Fruit fly (Drosophila melanogaster) whole organism, embryonic: Measurements from ENCODE around the gene CG34301.

Experiments used
- Atf6 ChIP-seq: fragments of 200-800 bp; sonication (Bioruptor generic); IDR thresholded peaks from 2 replicates; pipeline ENCODE4 v1.3.6; 2022; ENCODE audit warnings: missing biosample characterization, missing genetic modification characterization
- CG10147 ChIP-seq: fragments of 200-800 bp; sonication (Bioruptor generic); optimal IDR thresholded peaks from 2 replicates; lab custom pipeline; 2019; ENCODE audit warnings: missing biosample characterization, mild to moderate bottlenecking, missing genetic modification characterization, moderate library complexity
- CG10543 ChIP-seq: fragments of 200-800 bp; sonication (Bioruptor generic); optimal IDR thresholded peaks from 3 replicates; lab custom pipeline; 2017; ENCODE audit warnings: missing biosample characterization, mild to moderate bottlenecking, missing genetic modification characterization, moderate library complexity
- CG14014 ChIP-seq: fragments of 200-800 bp; sonication (Bioruptor generic); IDR thresholded peaks from 2 replicates; pipeline ENCODE4 v1.3.6; 2022; ENCODE audit warnings: missing biosample characterization, missing genetic modification characterization
- CG14710 ChIP-seq: fragments of 200-800 bp; sonication (Bioruptor generic); optimal IDR thresholded peaks from 3 replicates; lab custom pipeline; 2019; ENCODE audit warnings: missing biosample characterization, mild to moderate bottlenecking, missing genetic modification characterization, moderate library complexity
- CG14965 ChIP-seq: fragments of 200-800 bp; sonication (Bioruptor generic); optimal IDR thresholded peaks from 2 replicates; lab custom pipeline; 2016; ENCODE audit warnings: missing biosample characterization, missing genetic modification characterization, borderline replicate concordance
- CG16779 ChIP-seq: fragments of 200-800 bp; sonication (Bioruptor generic); IDR thresholded peaks from 2 replicates; pipeline ENCODE4 v1.3.6; 2022; ENCODE audit warnings: missing biosample characterization, missing genetic modification characterization
- CG18599 ChIP-seq: fragments of 200-800 bp; sonication (Bioruptor generic); optimal IDR thresholded peaks from 3 replicates; lab custom pipeline; 2017; ENCODE audit warnings: missing biosample characterization, missing genetic modification characterization, mild to moderate bottlenecking, moderate library complexity, missing genetic modification reagents
- CG2120 ChIP-seq: fragments of 200-800 bp; sonication (Bioruptor generic); optimal IDR thresholded peaks from 3 replicates; lab custom pipeline; 2016; ENCODE audit warnings: missing biosample characterization, missing genetic modification characterization
- CG33557 ChIP-seq: fragments of 200-800 bp; sonication (Bioruptor generic); optimal IDR thresholded peaks from 2 replicates; lab custom pipeline; 2019; ENCODE audit warnings: missing biosample characterization, mild to moderate bottlenecking, missing genetic modification characterization, moderate library complexity
- CG6791 ChIP-seq: fragments of 200-800 bp; sonication (Bioruptor generic); IDR thresholded peaks from 3 replicates; pipeline ENCODE4 v1.3.6; 2022; ENCODE audit warnings: missing biosample characterization, missing genetic modification characterization; ENCODE audit not compliant: partially characterized antibody
- CG7556 ChIP-seq: fragments of 200-800 bp; sonication (Bioruptor generic); optimal IDR thresholded peaks from 2 replicates; lab custom pipeline; 2017; ENCODE audit warnings: missing biosample characterization, mild to moderate bottlenecking, missing genetic modification characterization
- CG9437 ChIP-seq: fragments of 200-800 bp; sonication (Bioruptor generic); optimal IDR thresholded peaks from 2 replicates; lab custom pipeline; 2018; ENCODE audit warnings: missing biosample characterization, mild to moderate bottlenecking, missing genetic modification characterization
- CG9727 ChIP-seq: fragments of 200-800 bp; sonication (Bioruptor generic); optimal IDR thresholded peaks from 3 replicates; lab custom pipeline; 2017; ENCODE audit warnings: missing biosample characterization, mild to moderate bottlenecking, missing genetic modification characterization
- Dbx ChIP-seq: fragments of 200-800 bp; sonication (Bioruptor generic); IDR thresholded peaks from 3 replicates; pipeline ENCODE4 v1.3.6; 2022; ENCODE audit warnings: missing biosample characterization, missing genetic modification characterization
- Deaf1 ChIP-seq: fragments of 200-800 bp; optimal IDR thresholded peaks from 3 replicates; lab custom pipeline; 2019; ENCODE audit warnings: missing biosample characterization, mild to moderate bottlenecking, missing genetic modification characterization, moderate library complexity
- Doc2 ChIP-seq: fragments of 200-800 bp; sonication (Bioruptor generic); IDR thresholded peaks from 2 replicates; pipeline ENCODE4 v1.3.6; 2022; ENCODE audit warnings: missing biosample characterization, missing genetic modification characterization
- Drgx ChIP-seq: fragments of 200-800 bp; sonication (Bioruptor generic); IDR thresholded peaks from 2 replicates; pipeline ENCODE4 v1.3.6; 2022; ENCODE audit warnings: missing biosample characterization, missing genetic modification characterization
- HHEX ChIP-seq: fragments of 200-800 bp; sonication (Bioruptor generic); optimal IDR thresholded peaks from 3 replicates; lab custom pipeline; 2017; ENCODE audit warnings: missing biosample characterization, mild to moderate bottlenecking, missing genetic modification characterization, missing genetic modification reagents
- HLHmδ ChIP-seq: fragments of 200-800 bp; sonication (Bioruptor generic); optimal IDR thresholded peaks from 2 replicates; lab custom pipeline; 2018; ENCODE audit warnings: missing biosample characterization, mild to moderate bottlenecking, missing genetic modification characterization, moderate library complexity
- Usf ChIP-seq: fragments of 200-800 bp; sonication (Bioruptor generic); optimal IDR thresholded peaks from 2 replicates; lab custom pipeline; 2017; ENCODE audit warnings: missing genotype, missing biosample characterization, missing genetic modification characterization
- abd-A ChIP-seq: fragments of 200-800 bp; sonication (Bioruptor generic); optimal IDR thresholded peaks from 3 replicates; lab custom pipeline; 2019; ENCODE audit warnings: missing biosample characterization, mild to moderate bottlenecking, missing genetic modification characterization, moderate library complexity
- corto ChIP-seq: fragments of 200-800 bp; sonication (Bioruptor generic); optimal IDR thresholded peaks from 2 replicates; lab custom pipeline; 2016; ENCODE audit warnings: missing biosample characterization, mild to moderate bottlenecking, missing genetic modification characterization, moderate library complexity
- insv ChIP-seq, 2 experiments: fragments of 200-800 bp; sonication (Bioruptor generic); optimal IDR thresholded peaks; 3 replicates each; lab custom pipeline; 2016 to 2018; ENCODE audit warnings: missing biosample characterization in 2 of 2, missing genetic modification characterization in 2 of 2
- kay ChIP-seq: fragments of 200-800 bp; sonication (Bioruptor generic); optimal IDR thresholded peaks from 2 replicates; lab custom pipeline; 2016; ENCODE audit warnings: missing biosample characterization, missing genetic modification characterization
- lbe ChIP-seq: fragments of 200-800 bp; sonication (Bioruptor generic); optimal IDR thresholded peaks from 2 replicates; lab custom pipeline; 2016; ENCODE audit warnings: missing biosample characterization, mild to moderate bottlenecking, missing genetic modification characterization
- lilli ChIP-seq: fragments of 200-800 bp; sonication (Bioruptor generic); optimal IDR thresholded peaks from 3 replicates; lab custom pipeline; 2016; ENCODE audit warnings: missing biosample characterization, missing genetic modification characterization
- mld ChIP-seq: fragments of 200-800 bp; sonication (Bioruptor generic); IDR thresholded peaks from 3 replicates; pipeline ENCODE4 v1.3.6; 2022; ENCODE audit warnings: missing biosample characterization, missing genetic modification characterization; ENCODE audit not compliant: partially characterized antibody
- nerfin-1 ChIP-seq: fragments of 200-800 bp; sonication (Bioruptor generic); optimal IDR thresholded peaks from 3 replicates; lab custom pipeline; 2019; ENCODE audit warnings: missing biosample characterization, mild to moderate bottlenecking, missing genetic modification characterization, moderate library complexity
- nmo ChIP-seq: fragments of 200-800 bp; sonication (Bioruptor generic); optimal IDR thresholded peaks from 2 replicates; lab custom pipeline; 2018; ENCODE audit warnings: missing biosample characterization, mild to moderate bottlenecking, missing genetic modification characterization, moderate library complexity
- oc ChIP-seq: fragments of 200-800 bp; sonication (Bioruptor generic); optimal IDR thresholded peaks from 2 replicates; lab custom pipeline; 2018; ENCODE audit warnings: missing biosample characterization, mild to moderate bottlenecking, missing genetic modification characterization, moderate library complexity
- p53 ChIP-seq: fragments of 200-800 bp; sonication (Bioruptor generic); optimal IDR thresholded peaks from 2 replicates; lab custom pipeline; 2016; ENCODE audit warnings: missing biosample characterization, missing genetic modification characterization
- prd ChIP-seq, 3 experiments: fragments of >200 bp in 2 of 3; fragments of 200-800 bp in 1 of 3; sonication (Bioruptor generic) in 1 of 3; optimal IDR thresholded peaks in 2 of 3; IDR thresholded peaks in 1 of 3; 2 replicates in 2 of 3; 3 replicates in 1 of 3; pipeline versions ENCODE4 v1.3.6 to Lab custom; 2017 to 2022; ENCODE audit warnings: missing biosample characterization in 1 of 3, missing genetic modification characterization in 1 of 3
- pum ChIP-seq: fragments of 200-800 bp; sonication (Bioruptor generic); optimal IDR thresholded peaks from 2 replicates; lab custom pipeline; 2016; ENCODE audit warnings: missing biosample characterization, missing genetic modification characterization
- rib ChIP-seq: fragments of 200-800 bp; sonication (Bioruptor generic); IDR thresholded peaks from 2 replicates; pipeline ENCODE4 v1.3.6; 2022; ENCODE audit warnings: missing biosample characterization, missing genetic modification characterization
- sens ChIP-seq: fragments of 200-800 bp; sonication (Bioruptor generic); peaks from one replicate; lab custom pipeline; 2016; ENCODE audit warnings: missing biosample characterization, missing genetic modification characterization
- stc ChIP-seq: fragments of 200-800 bp; sonication (Bioruptor generic); IDR thresholded peaks from 2 replicates; pipeline ENCODE4 v1.3.6; 2022; ENCODE audit warnings: missing biosample characterization, missing genetic modification characterization
- tna ChIP-seq: fragments of 200-800 bp; sonication (Bioruptor generic); IDR thresholded peaks from 2 replicates; pipeline ENCODE4 v1.3.6; 2022; ENCODE audit warnings: missing biosample characterization, missing genetic modification characterization; ENCODE audit not compliant: partially characterized antibody

CG34301 gene

DNA sequence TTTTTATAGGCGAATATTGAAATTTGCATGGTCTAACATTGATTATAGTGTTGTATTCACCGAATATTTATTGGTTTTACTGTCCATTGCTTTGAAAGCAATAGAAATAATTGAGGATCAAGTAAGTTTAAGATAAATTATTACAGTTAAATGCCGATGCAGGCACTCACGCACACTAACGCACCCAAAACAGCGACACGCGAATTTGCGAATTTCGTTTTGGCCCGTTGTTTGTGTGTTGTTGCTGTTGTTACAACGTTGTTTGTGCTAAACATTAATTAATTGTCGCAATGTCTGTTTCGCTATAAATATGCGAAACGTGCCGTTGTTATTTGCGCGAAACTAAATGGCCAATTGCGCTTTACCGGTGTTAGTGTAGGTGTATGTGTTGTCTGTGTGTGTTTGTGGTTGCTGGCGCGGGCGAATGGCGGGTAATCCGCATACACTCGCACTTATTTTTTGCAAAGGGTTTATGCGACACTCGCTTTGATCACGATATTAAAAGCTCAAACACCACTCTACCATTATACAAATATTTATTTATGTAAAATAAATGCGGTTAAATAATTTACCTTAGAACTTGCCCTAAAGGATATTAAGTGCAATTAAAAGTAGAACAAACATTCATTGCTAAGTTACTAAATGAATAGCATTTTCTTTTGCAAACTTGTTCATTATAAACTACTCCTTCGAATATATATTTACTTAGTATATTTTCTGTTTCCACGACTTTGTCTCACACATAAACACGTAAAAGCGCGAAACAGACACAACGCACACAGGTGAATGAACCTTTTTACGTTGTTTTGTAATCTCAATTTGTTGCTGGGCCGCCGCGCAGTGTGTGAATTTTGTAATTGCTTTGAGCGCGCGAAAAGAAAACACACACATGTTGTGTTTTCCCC lies 25.1 kb upstream of the CG34301 start (continued):
- no peak for TF ChIP-seq oc
- TF ChIP-seq CG16779: no peak
- peak; percentile 72; the same call in 1 of the 2 replicates for TF ChIP-seq Drgx
- peak; percentile 3 for TF ChIP-seq CG2120 (GFP tag; lab: Kevin White, UChicago)
- no peak for TF ChIP-seq sens
- TF ChIP-seq Deaf1: no peak
- TF ChIP-seq CG7556 (GFP tag; lab: Kevin White, UChicago): peak; percentile 10
- 0 out of 2 replicates have a peak, but pooled peaks have one; percentile 28 for TF ChIP-seq stc
- TF ChIP-seq CG18599 (GFP tag; lab: Kevin White, UChicago): peak; percentile 53
- TF ChIP-seq kay (GFP tag; lab: Kevin White, UChicago): no peak
- no peak for TF ChIP-seq abd-A (tag; lab: Kevin White, UChicago)
- peak; percentile 38; the same call in 1 of the 2 replicates for TF ChIP-seq rib (GFP tag; lab: Robert Waterston, UW)
- 0 out of 2 replicates have a peak, but pooled peaks have one; percentile 10 for TF ChIP-seq CG14014 (GFP tag; lab: Robert Waterston, UW)
- 0 out of 2 replicates have a peak, but pooled peaks have one; percentile 14 for TF ChIP-seq Atf6 (GFP tag; lab: Robert Waterston, UW)
- TF ChIP-seq CG33557 (GFP tag; lab: Kevin White, UChicago): no peak
- peak; percentile 33 for TF ChIP-seq CG9727
- peak; percentile 1 for TF ChIP-seq Usf (GFP tag; lab: Kevin White, UChicago)
- 0 out of 3 replicates have a peak, but pooled peaks have one; percentile 34 for TF ChIP-seq Dbx (GFP tag; lab: Robert Waterston, UW)
- no peak for TF ChIP-seq insv (GFP tag; optimal IDR thresholded peaks at IDR 0.05; lab: Kevin White, UChicago)
- peak; percentile 2 for TF ChIP-seq CG10543 (GFP tag; lab: Kevin White, UChicago)
- no peak for TF ChIP-seq prd (optimal IDR thresholded peaks at IDR 0.05; lab: Kevin White, UChicago)
- no peak for TF ChIP-seq prd (GFP tag; IDR thresholded peaks at IDR 0.05; lab: Robert Waterston, UW)
- TF ChIP-seq pum (GFP tag; lab: Kevin White, UChicago): no peak
- peak; percentile 97 for TF ChIP-seq nerfin-1 (tag; lab: Kevin White, UChicago)
- TF ChIP-seq HLHmδ (GFP tag; lab: Kevin White, UChicago): no peak
- peak; percentile 10 for TF ChIP-seq nmo (GFP tag; lab: Kevin White, UChicago)
- no peak for TF ChIP-seq Doc2
- peak; percentile 28 for TF ChIP-seq lbe
- TF ChIP-seq lilli: peak; percentile 14
- TF ChIP-seq CG14965 (GFP tag; lab: Kevin White, UChicago): no peak
- 0 out of 3 replicates have a peak, but pooled peaks have one; percentile 1 for TF ChIP-seq mld (GFP tag; lab: Robert Waterston, UW)
- no peak for TF ChIP-seq tna
- no peak; the same call in 2 of the 3 replicates for TF ChIP-seq CG6791 (GFP tag; lab: Robert Waterston, UW)
- TF ChIP-seq corto (GFP tag; lab: Kevin White, UChicago): peak; percentile 69
- peak; percentile 92 for TF ChIP-seq CG9437 (GFP tag; lab: Kevin White, UChicago)
- TF ChIP-seq HHEX (GFP tag; lab: Kevin White, UChicago): peak; percentile 1
- TF ChIP-seq CG10147 (GFP tag; lab: Kevin White, UChicago): no peak
- no peak for TF ChIP-seq p53 (GFP tag; lab: Kevin White, UChicago)
- no peak for TF ChIP-seq CG14710 (tag; lab: Kevin White, UChicago)
